Worm (Caenorhabditis elegans) whole organism, L1 larva: ENCODE measurements around the gene F57G12.2.

Experiments
- C16A3.4 ChIP-seq: fragments of 150-350 bp; optimal IDR thresholded peaks from 2 replicates; lab custom pipeline; 2014; ENCODE audit warnings: missing biosample characterization, missing genetic modification characterization
- C34B4.2 ChIP-seq: sonication (generic microtip); optimal IDR thresholded peaks from 2 replicates; lab custom pipeline; 2017; ENCODE audit warnings: mild to moderate bottlenecking, missing genetic modification characterization, missing compliant biosample characterization
- F16B12.6 ChIP-seq: fragments of 150-350 bp; optimal IDR thresholded peaks from 2 replicates; lab custom pipeline; 2014; ENCODE audit warnings: missing biosample characterization, missing genetic modification characterization
- Y116A8C.19 ChIP-seq: sonication (generic microtip); optimal IDR thresholded peaks from 2 replicates; lab custom pipeline; 2016; ENCODE audit warnings: missing compliant biosample characterization, missing genetic modification characterization, borderline replicate concordance
- aly-2 ChIP-seq: fragments of 150-350 bp; optimal IDR thresholded peaks from 2 replicates; lab custom pipeline; 2014; ENCODE audit warnings: missing biosample characterization, missing genetic modification characterization
- blmp-1 ChIP-seq: fragments of 150-350 bp; optimal IDR thresholded peaks from 2 replicates; lab custom pipeline; 2014; ENCODE audit warnings: missing biosample characterization, missing genetic modification characterization
- ceh-63 ChIP-seq: fragments of 200-800 bp; sonication (Bioruptor generic); optimal IDR thresholded peaks from 2 replicates; lab custom pipeline; 2018; ENCODE audit warnings: mild to moderate bottlenecking, missing genetic modification characterization, missing compliant biosample characterization
- ceh-8 ChIP-seq: fragments of 200-800 bp; sonication (Bioruptor generic); optimal IDR thresholded peaks from 2 replicates; lab custom pipeline; 2018; ENCODE audit warnings: mild to moderate bottlenecking, missing genetic modification characterization, moderate library complexity, missing compliant biosample characterization
- ceh-90 ChIP-seq: sonication (generic microtip); optimal IDR thresholded peaks from 2 replicates; lab custom pipeline; 2016; ENCODE audit warnings: missing genetic modification characterization, missing compliant biosample characterization
- dpl-1 ChIP-seq, 3 experiments: fragments of 150-350 bp in 2 of 3; sonication (generic microtip) in 1 of 3; optimal IDR thresholded peaks; 2 replicates each; lab custom pipeline; 2014 to 2017; ENCODE audit warnings: missing biosample characterization in 3 of 3, missing genetic modification characterization in 3 of 3, missing genetic modification reagents in 3 of 3
- efl-1 ChIP-seq, 4 experiments: fragments of 150-350 bp; optimal IDR thresholded peaks in 3 of 4; peaks in 1 of 4; 1 replicate in 1 of 4; 2 replicates in 3 of 4; lab custom pipeline; 2014; ENCODE audit warnings: missing biosample characterization in 2 of 4, missing genetic modification characterization in 2 of 4, missing genetic modification reagents in 2 of 4
- efl-3 ChIP-seq: fragments of 200-800 bp; sonication (Bioruptor generic); optimal IDR thresholded peaks from 2 replicates; lab custom pipeline; 2018; ENCODE audit warnings: mild to moderate bottlenecking, missing genetic modification characterization, missing compliant biosample characterization
- ets-5 ChIP-seq: fragments of 200-800 bp; sonication (Bioruptor generic); IDR thresholded peaks from 2 replicates; pipeline ENCODE4 v1.3.6; 2022; ENCODE audit warnings: missing genetic modification characterization, missing compliant biosample characterization
- fkh-10 ChIP-seq: sonication (generic microtip); optimal IDR thresholded peaks from 2 replicates; lab custom pipeline; 2017; ENCODE audit warnings: missing biosample characterization, missing genetic modification reagents, missing genetic modification characterization
- fos-1 ChIP-seq: fragments of 150-350 bp; optimal IDR thresholded peaks from 2 replicates; lab custom pipeline; 2014; ENCODE audit warnings: missing biosample characterization, missing genetic modification characterization
- grh-1 ChIP-seq: fragments of 200-800 bp; sonication (Bioruptor generic); IDR thresholded peaks from 2 replicates; pipeline ENCODE4 v1.3.6; 2022; ENCODE audit warnings: missing genetic modification reagents, missing genetic modification characterization, missing compliant biosample characterization
- hlh-4 ChIP-seq: sonication (generic microtip); optimal IDR thresholded peaks from 2 replicates; lab custom pipeline; 2016; ENCODE audit warnings: mild to moderate bottlenecking, missing genetic modification characterization, missing compliant biosample characterization
- jun-1 ChIP-seq: fragments of 150-350 bp; optimal IDR thresholded peaks from 2 replicates; lab custom pipeline; 2014; ENCODE audit warnings: missing biosample characterization, missing genetic modification reagents, missing genetic modification characterization
- lin-13 ChIP-seq: fragments of 150-350 bp; optimal IDR thresholded peaks from 2 replicates; lab custom pipeline; 2014; ENCODE audit warnings: missing biosample characterization, missing genetic modification reagents, missing genetic modification characterization
- lin-14 ChIP-seq: fragments of 200-800 bp; sonication (Bioruptor generic); optimal IDR thresholded peaks from 2 replicates; lab custom pipeline; 2018; ENCODE audit warnings: mild to moderate bottlenecking, missing genetic modification characterization, moderate library complexity, missing compliant biosample characterization
- lin-39 ChIP-seq: fragments of 150-350 bp; optimal IDR thresholded peaks from 2 replicates; lab custom pipeline; 2014; ENCODE audit warnings: missing biosample characterization, missing genetic modification reagents, missing genetic modification characterization
- lsy-2 ChIP-seq, 2 experiments: fragments of 150-350 bp; optimal IDR thresholded peaks; 2 replicates each; lab custom pipeline; 2014; ENCODE audit warnings: missing biosample characterization in 2 of 2, missing genetic modification characterization in 2 of 2
- mdl-1 ChIP-seq, 2 experiments: fragments of 150-350 bp; optimal IDR thresholded peaks; 2 replicates each; lab custom pipeline; 2014 to 2017; ENCODE audit warnings: missing biosample characterization in 2 of 2, missing genetic modification characterization in 2 of 2, inconsistent platforms in 1 of 2
- nhr-11 ChIP-seq: fragments of 150-350 bp; optimal IDR thresholded peaks from 2 replicates; lab custom pipeline; 2014; ENCODE audit warnings: missing biosample characterization, missing genetic modification characterization
- nhr-28 ChIP-seq: fragments of 150-350 bp; optimal IDR thresholded peaks from 2 replicates; lab custom pipeline; 2014; ENCODE audit warnings: missing biosample characterization, missing genetic modification characterization
- nhr-76 ChIP-seq: sonication (generic microtip); optimal IDR thresholded peaks from 2 replicates; lab custom pipeline; 2017; ENCODE audit warnings: missing biosample characterization, missing genetic modification characterization
- nhr-84 ChIP-seq: sonication (generic microtip); optimal IDR thresholded peaks from 2 replicates; lab custom pipeline; 2017; ENCODE audit warnings: missing biosample characterization, missing genetic modification characterization
- nhr-85 ChIP-seq: sonication (generic microtip); peaks from one replicate; lab custom pipeline; 2016; ENCODE audit warnings: missing genetic modification characterization, inconsistent platforms, missing compliant biosample characterization
- nhr-90 ChIP-seq: sonication (generic microtip); optimal IDR thresholded peaks from 2 replicates; lab custom pipeline; 2016; ENCODE audit warnings: mild to moderate bottlenecking, missing genetic modification characterization, missing compliant biosample characterization; ENCODE audit not compliant: poor library complexity
- pqm-1 ChIP-seq: sonication (generic microtip); optimal IDR thresholded peaks from 3 replicates; lab custom pipeline; 2017; ENCODE audit warnings: missing biosample characterization, missing genetic modification characterization
- rnt-1 ChIP-seq: sonication (generic microtip); optimal IDR thresholded peaks from 2 replicates; lab custom pipeline; 2016; ENCODE audit warnings: mild to moderate bottlenecking, missing genetic modification characterization, moderate library complexity, missing compliant biosample characterization
- snpc-4 ChIP-seq: fragments of 150-350 bp; optimal IDR thresholded peaks from 2 replicates; lab custom pipeline; 2014; ENCODE audit warnings: missing biosample characterization, missing genetic modification characterization
- sup-37 ChIP-seq: fragments of 200-800 bp; sonication (Bioruptor generic); optimal IDR thresholded peaks from 2 replicates; lab custom pipeline; 2018; ENCODE audit warnings: mild to moderate bottlenecking, missing genetic modification characterization, missing compliant biosample characterization
- swsn-7 ChIP-seq: sonication (generic microtip); optimal IDR thresholded peaks from 2 replicates; lab custom pipeline; 2016; ENCODE audit warnings: missing genetic modification characterization, missing compliant biosample characterization
- tlp-1 ChIP-seq: fragments of 150-350 bp; optimal IDR thresholded peaks from 2 replicates; lab custom pipeline; 2014; ENCODE audit warnings: missing biosample characterization, missing genetic modification characterization
- unc-30 ChIP-seq: sonication (generic microtip); optimal IDR thresholded peaks from 2 replicates; lab custom pipeline; 2017; ENCODE audit warnings: missing biosample characterization, missing genetic modification characterization
- zag-1 ChIP-seq: fragments of 150-350 bp; optimal IDR thresholded peaks from 2 replicates; lab custom pipeline; 2014; ENCODE audit warnings: missing biosample characterization, missing genetic modification characterization
- ztf-4 ChIP-seq: fragments of 150-350 bp; optimal IDR thresholded peaks from 2 replicates; lab custom pipeline; 2014; ENCODE audit warnings: missing biosample characterization, missing genetic modification characterization

F57G12.2 gene

ce11 chrX:12121285-12121684 lies 38.6 kb downstream of the F57G12.2 start, which contains the start of gene lgc-17:
Gene lgc-17 (plus strand): TSS chrX:12121585.
- no peak for TF ChIP-seq nhr-28 (tag; lab: Kevin White, UChicago)
- TF ChIP-seq lin-14 (GFP tag; lab: Kevin White, UChicago) = no peak

- TF ChIP-seq efl-3 = no peak
- TF ChIP-seq rnt-1 = no peak
- TF ChIP-seq efl-1 (optimal IDR thresholded peaks at IDR 0.05; lab: Kevin White, UChicago) = no peak
- TF ChIP-seq efl-1 (GFP tag; optimal IDR thresholded peaks at IDR 0.05 in 1 of 2; lab: Kevin White, UChicago) = peak in 1 of 2 experiments; percentile 37
- TF ChIP-seq lin-13 (GFP tag; lab: Kevin White, UChicago) = no peak
Observed at ce11 chrX:12118340-12118739, 41.5 kb downstream of the F57G12.2 start, which contains the start of gene lgc-16. Gene lgc-16 (plus strand): TSS chrX:12118640.

- TF ChIP-seq pqm-1 (tag; lab: Kevin White, UChicago) (no peak), ceh-8 (no peak), ceh-63 (no peak), nhr-76 (tag; lab: Kevin White, UChicago) (no peak), efl-1 (optimal IDR thresholded peaks at IDR 0.05; lab: Kevin White, UChicago) (no peak), efl-1 (GFP tag; optimal IDR thresholded peaks at IDR 0.05 in 1 of 2; lab: Kevin White, UChicago) (no peak), nhr-85 (tag; lab: Kevin White, UChicago) (no peak), ceh-90 (no peak), ztf-4 (tag; lab: Kevin White, UChicago) (no peak), lsy-2 (tag; optimal IDR thresholded peaks at IDR 0.05; lab: Kevin White, UChicago) (no peak), lin-39 (tag; lab: Kevin White, UChicago) (no peak), C34B4.2 (no peak), aly-2 (tag; lab: Kevin White, UChicago) (no peak), fkh-10 (no peak), zag-1 (tag; lab: Kevin White, UChicago) (no peak), nhr-11 (no peak), nhr-84 (tag; lab: Kevin White, UChicago) (no peak)
Observed at ce11 chrX:12114024-12114423, 45.8 kb downstream of the F57G12.2 start, which contains the start of gene lgc-15. Gene lgc-15 (plus strand): TSS chrX:12114324.

- TF ChIP-seq nhr-90 (tag; lab: Kevin White, UChicago) (no peak), hlh-4 (tag; lab: Kevin White, UChicago) (no peak), unc-30 (no peak), dpl-1 (GFP tag; optimal IDR thresholded peaks at IDR 0.05; lab: Kevin White, UChicago) (no peak), C16A3.4 (tag; lab: Kevin White, UChicago) (no peak), grh-1 (no peak), nhr-85 (tag; lab: Kevin White, UChicago) (no peak), jun-1 (no peak), sup-37 (GFP tag; lab: Kevin White, UChicago) (no peak), tlp-1 (tag; lab: Kevin White, UChicago) (no peak), fkh-10 (no peak), swsn-7 (tag; lab: Kevin White, UChicago) (no peak), blmp-1 (tag; lab: Kevin White, UChicago) (no peak), mdl-1 (tag; optimal IDR thresholded peaks at IDR 0.05; lab: Kevin White, UChicago) (no peak), F16B12.6 (tag; lab: Kevin White, UChicago) (no peak), ets-5 (GFP tag; lab: Robert Waterston, UW) (no peak), fos-1 (tag; lab: Kevin White, UChicago) (no peak), snpc-4 (no peak), Y116A8C.19 (tag; lab: Kevin White, UChicago) (no peak)
Observed at ce11 chrX:12111213-12111612, 48.6 kb downstream of the F57G12.2 start, which contains the start of gene lgc-14. Gene lgc-14 (plus strand): TSS chrX:12111513.
